Worm (Caenorhabditis elegans) whole organism, early embryonic: ENCODE data around the gene F32D8.1.

ENCODE experiments used
- F13C5.2 ChIP-seq: sonication (generic microtip); optimal IDR thresholded peaks from 2 replicates; lab custom pipeline; 2017; ENCODE audit warnings: mild to moderate bottlenecking, missing genetic modification characterization, inconsistent platforms, missing compliant biosample characterization
- aly-1 ChIP-seq: sonication (generic microtip); optimal IDR thresholded peaks from 2 replicates; lab custom pipeline; 2016; ENCODE audit warnings: missing genetic modification characterization, missing compliant biosample characterization
- ama-1 ChIP-seq: fragments of 150-350 bp; optimal IDR thresholded peaks from 2 replicates; lab custom pipeline; 2014
- ceh-13 ChIP-seq: fragments of 200-800 bp; sonication (Bioruptor generic); optimal IDR thresholded peaks from 2 replicates; lab custom pipeline; 2018; ENCODE audit warnings: mild to moderate bottlenecking, missing genetic modification characterization, missing compliant biosample characterization
- ceh-36 ChIP-seq: sonication (generic microtip); optimal IDR thresholded peaks from 2 replicates; lab custom pipeline; 2016; ENCODE audit warnings: missing genetic modification characterization, inconsistent platforms, missing compliant biosample characterization
- ets-7 ChIP-seq: sonication (generic microtip); optimal IDR thresholded peaks from 2 replicates; lab custom pipeline; 2016; ENCODE audit warnings: missing genotype, missing genetic modification characterization, missing compliant biosample characterization
- flt-1 ChIP-seq: fragments of 200-800 bp; sonication (Bioruptor generic); IDR thresholded peaks from 2 replicates; pipeline ENCODE4 v1.3.6; 2022; ENCODE audit warnings: missing genetic modification characterization, missing compliant biosample characterization
- hmbx-1 ChIP-seq: sonication (generic microtip); optimal IDR thresholded peaks from 2 replicates; lab custom pipeline; 2016; ENCODE audit warnings: mild to moderate bottlenecking, missing genetic modification characterization, missing compliant biosample characterization
- hnd-1 ChIP-seq: sonication (generic microtip); optimal IDR thresholded peaks from 2 replicates; lab custom pipeline; 2016; ENCODE audit warnings: missing genetic modification characterization, missing compliant biosample characterization
- pes-1 ChIP-seq: fragments of 200-800 bp; sonication (Bioruptor generic); IDR thresholded peaks from 2 replicates; pipeline ENCODE4 v1.3.6; 2022; ENCODE audit warnings: missing genetic modification reagents, missing genetic modification characterization, missing compliant biosample characterization
- tra-4 ChIP-seq: sonication (generic microtip); optimal IDR thresholded peaks from 2 replicates; lab custom pipeline; 2017; ENCODE audit warnings: missing genetic modification characterization, missing compliant biosample characterization

ce11 chrV:10915922-10916321 is 35.3 kb downstream of the F32D8.1 start:
- TF ChIP-seq hnd-1 (tag; lab: Kevin White, UChicago) (no peak), aly-1 (tag; lab: Kevin White, UChicago) (no peak), flt-1 (GFP tag; lab: Robert Waterston, UW) (no peak), ama-1 (lab: Kevin White, UChicago) (no peak), ceh-36 (tag; lab: Kevin White, UChicago) (no peak), ceh-13 (GFP tag; lab: Kevin White, UChicago) (no peak), tra-4 (no peak), F13C5.2 (tag; lab: Kevin White, UChicago) (no peak), hmbx-1 (tag; lab: Kevin White, UChicago) (no peak), ets-7 (tag; lab: Kevin White, UChicago) (no peak), pes-1 (GFP tag; lab: Robert Waterston, UW) (no peak)
